Worm (Caenorhabditis elegans) whole organism, late embryonic: ENCODE results near the gene R166.2.

ENCODE experiments used
- K02D7.2 ChIP-seq: sonication (generic microtip); optimal IDR thresholded peaks from 2 replicates; lab custom pipeline; 2017; ENCODE audit warnings: mild to moderate bottlenecking, missing genetic modification characterization, missing compliant biosample characterization
- K09A11.1 ChIP-seq: sonication (generic microtip); optimal IDR thresholded peaks from 2 replicates; lab custom pipeline; 2017; ENCODE audit warnings: antibody characterized with exemption, mild to moderate bottlenecking, missing genetic modification characterization, missing compliant biosample characterization; ENCODE audit not compliant: insufficient read depth
- T23F11.4 ChIP-seq: fragments of 200-800 bp; sonication (Bioruptor generic); optimal IDR thresholded peaks from 2 replicates; lab custom pipeline; 2018; ENCODE audit warnings: mild to moderate bottlenecking, missing genetic modification characterization, missing compliant biosample characterization
- ahr-1 ChIP-seq: sonication (generic microtip); optimal IDR thresholded peaks from 2 replicates; lab custom pipeline; 2016; ENCODE audit warnings: missing genetic modification characterization, missing compliant biosample characterization
- ama-1 ChIP-seq: fragments of 150-350 bp; optimal IDR thresholded peaks from 2 replicates; lab custom pipeline; 2014
- ceh-14 ChIP-seq: sonication (generic microtip); optimal IDR thresholded peaks from 2 replicates; lab custom pipeline; 2016; ENCODE audit warnings: missing genotype, missing genetic modification characterization, missing compliant biosample characterization
- ceh-2 ChIP-seq: sonication (generic microtip); optimal IDR thresholded peaks from 2 replicates; lab custom pipeline; 2016; ENCODE audit warnings: missing genotype, missing genetic modification characterization, missing compliant biosample characterization
- ceh-22 ChIP-seq: sonication (generic microtip); optimal IDR thresholded peaks from 2 replicates; lab custom pipeline; 2017; ENCODE audit warnings: missing biosample characterization, missing genetic modification characterization
- ceh-30 ChIP-seq: fragments of 150-350 bp; optimal IDR thresholded peaks from 2 replicates; lab custom pipeline; 2014; ENCODE audit warnings: missing biosample characterization, missing genetic modification characterization
- ceh-34 ChIP-seq: sonication (generic microtip); optimal IDR thresholded peaks from 2 replicates; lab custom pipeline; 2016; ENCODE audit warnings: mild to moderate bottlenecking, missing genetic modification characterization, missing compliant biosample characterization
- ceh-9 ChIP-seq: sonication (generic microtip); optimal IDR thresholded peaks from 2 replicates; lab custom pipeline; 2016; ENCODE audit warnings: mild to moderate bottlenecking, missing genetic modification characterization, inconsistent platforms, missing compliant biosample characterization
- che-1 ChIP-seq: sonication (generic microtip); optimal IDR thresholded peaks from 2 replicates; lab custom pipeline; 2016; ENCODE audit warnings: mild to moderate bottlenecking, missing genetic modification characterization, missing compliant biosample characterization
- dmd-4 ChIP-seq: sonication (generic microtip); optimal IDR thresholded peaks from 2 replicates; lab custom pipeline; 2016; ENCODE audit warnings: borderline replicate concordance, missing genetic modification characterization, missing compliant biosample characterization
- dve-1 ChIP-seq: sonication (generic microtip); optimal IDR thresholded peaks from 2 replicates; lab custom pipeline; 2017; ENCODE audit warnings: antibody characterized with exemption, mild to moderate bottlenecking, missing genetic modification characterization, missing compliant biosample characterization
- eyg-1 ChIP-seq: sonication (generic microtip); optimal IDR thresholded peaks from 2 replicates; lab custom pipeline; 2016; ENCODE audit warnings: missing genotype, missing genetic modification characterization, missing compliant biosample characterization
- fkh-6 ChIP-seq: sonication (generic microtip); optimal IDR thresholded peaks from 2 replicates; lab custom pipeline; 2016; ENCODE audit warnings: missing genetic modification characterization, missing compliant biosample characterization
- hlh-6 ChIP-seq: sonication (generic microtip); optimal IDR thresholded peaks from 2 replicates; lab custom pipeline; 2016; ENCODE audit warnings: missing genotype, missing genetic modification characterization, missing compliant biosample characterization
- hlh-8 ChIP-seq: sonication (generic microtip); optimal IDR thresholded peaks from 2 replicates; lab custom pipeline; 2016; ENCODE audit warnings: missing genotype, missing genetic modification characterization, missing compliant biosample characterization
- lim-6 ChIP-seq: sonication (generic microtip); optimal IDR thresholded peaks from 2 replicates; lab custom pipeline; 2016; ENCODE audit warnings: missing genetic modification characterization, missing compliant biosample characterization
- mec-3 ChIP-seq: sonication (generic microtip); optimal IDR thresholded peaks from 2 replicates; lab custom pipeline; 2016; ENCODE audit warnings: borderline replicate concordance, missing genetic modification characterization, missing compliant biosample characterization
- pha-2 ChIP-seq: sonication (generic microtip); optimal IDR thresholded peaks from 2 replicates; lab custom pipeline; 2017; ENCODE audit warnings: mild to moderate bottlenecking, missing genetic modification characterization, missing compliant biosample characterization
- pha-4 ChIP-seq: fragments of 150-350 bp; optimal IDR thresholded peaks from 2 replicates; lab custom pipeline; 2018; ENCODE audit warnings: missing biosample characterization, missing genetic modification reagents, missing genetic modification characterization
- pros-1 ChIP-seq: fragments of 150-350 bp; optimal IDR thresholded peaks from 2 replicates; lab custom pipeline; 2014; ENCODE audit warnings: missing biosample characterization, missing genetic modification reagents, missing genetic modification characterization
- ref-2 ChIP-seq: sonication (generic microtip); optimal IDR thresholded peaks from 2 replicates; lab custom pipeline; 2016; ENCODE audit warnings: missing genetic modification characterization, missing compliant biosample characterization
- rnt-1 ChIP-seq: sonication (generic microtip); optimal IDR thresholded peaks from 2 replicates; lab custom pipeline; 2016; ENCODE audit warnings: missing genetic modification characterization, missing compliant biosample characterization
- sox-4 ChIP-seq: sonication (generic microtip); optimal IDR thresholded peaks from 2 replicates; lab custom pipeline; 2017; ENCODE audit warnings: mild to moderate bottlenecking, missing genetic modification characterization, inconsistent platforms, missing compliant biosample characterization

The R166.2 gene

DNA sequence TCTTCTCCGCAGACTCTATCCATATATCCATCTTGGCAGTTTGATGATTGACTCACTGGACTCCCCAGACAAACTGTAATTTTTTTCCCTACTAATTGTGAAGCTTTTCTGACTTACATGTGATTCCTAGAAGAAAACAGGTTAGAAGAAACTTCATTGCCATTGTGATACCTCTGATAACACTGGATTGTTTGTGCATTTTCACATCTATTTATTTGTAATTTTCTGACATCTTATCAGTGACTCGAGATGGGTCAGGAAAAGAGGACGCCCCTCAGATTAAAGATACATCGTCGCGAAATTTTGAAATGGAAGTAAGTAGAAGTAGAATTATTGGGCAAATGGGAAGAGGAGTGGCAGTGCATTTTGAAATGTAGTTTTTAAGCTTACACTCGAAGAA is 47.1 kb downstream of the R166.2 start, which contains the start of gene clec-61:
Gene clec-61 (minus strand): TSS at position 209 of the 400 bp plus-strand sequence.
- no peak for TF ChIP-seq ceh-34
- no peak for TF ChIP-seq ahr-1 (tag; lab: Kevin White, UChicago)
- no peak for TF ChIP-seq hlh-6 (tag; lab: Kevin White, UChicago)
- TF ChIP-seq hlh-8 (tag; lab: Kevin White, UChicago): no peak
- TF ChIP-seq eyg-1 (tag; lab: Kevin White, UChicago): no peak
- TF ChIP-seq pha-4 (tag; lab: Kevin White, UChicago): no peak
- no peak for TF ChIP-seq dmd-4

DNA sequence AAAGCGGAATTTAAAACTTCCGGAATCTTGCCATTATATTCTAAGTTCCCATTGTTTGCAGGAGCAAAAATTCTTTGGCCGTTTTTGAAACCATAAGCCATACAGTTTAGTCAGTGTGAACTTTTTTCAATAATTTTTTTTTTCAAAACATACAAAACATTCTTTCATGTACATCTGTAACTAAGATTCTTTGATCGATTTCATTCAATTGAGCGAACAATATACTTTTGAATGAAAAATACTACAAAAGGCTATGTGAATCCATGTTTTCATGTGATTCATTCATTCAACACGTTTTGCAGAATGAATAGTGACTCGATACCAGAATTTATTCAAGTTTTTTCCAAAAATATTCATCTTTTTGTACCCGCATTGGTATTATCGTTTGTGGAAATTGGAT is 50.7 kb downstream of the R166.2 start, which contains the start of gene ZK666.15:
Gene ZK666.15 (plus strand): TSS at position 301 of the 400 bp plus-strand sequence.
- TF ChIP-seq rnt-1 (tag; lab: Kevin White, UChicago) (no peak), pha-2 (tag; lab: Kevin White, UChicago) (no peak), hlh-6 (tag; lab: Kevin White, UChicago) (no peak), dve-1 (tag; lab: Kevin White, UChicago) (no peak), pha-4 (tag; lab: Kevin White, UChicago) (no peak), ahr-1 (tag; lab: Kevin White, UChicago) (no peak), ceh-14 (tag; lab: Kevin White, UChicago) (no peak)

DNA sequence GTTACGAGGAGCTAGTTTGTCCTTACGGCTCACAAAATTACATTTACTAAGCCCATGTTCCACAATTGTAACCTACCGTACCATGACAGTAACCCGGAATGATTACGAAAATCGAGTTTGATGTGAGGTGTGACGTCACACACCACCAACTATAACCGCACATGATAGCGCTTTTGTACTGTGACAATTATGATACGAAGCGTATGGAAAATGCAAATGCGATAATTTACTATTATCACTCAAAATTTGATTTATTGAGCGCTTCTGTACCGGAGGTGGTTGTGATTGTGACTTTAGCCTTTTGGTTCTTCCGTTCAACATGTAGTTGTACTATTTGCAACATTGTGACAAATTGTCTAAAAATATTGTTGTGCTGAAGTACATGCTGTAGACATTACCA is 51.8 kb downstream of the R166.2 start:
- TF ChIP-seq T23F11.4 (GFP tag; lab: Kevin White, UChicago) (no peak), pros-1 (tag; lab: Kevin White, UChicago) (no peak), mec-3 (tag; lab: Kevin White, UChicago) (no peak), ceh-22 (tag; lab: Kevin White, UChicago) (no peak), lim-6 (tag; lab: Kevin White, UChicago) (no peak), dmd-4 (no peak), ceh-9 (tag; lab: Kevin White, UChicago) (no peak), ama-1 (lab: Kevin White, UChicago) (no peak), che-1 (no peak), fkh-6 (tag; lab: Kevin White, UChicago) (no peak), rnt-1 (tag; lab: Kevin White, UChicago) (no peak), ceh-34 (no peak), K02D7.2 (tag; lab: Kevin White, UChicago) (no peak), ceh-30 (no peak), K09A11.1 (tag; lab: Kevin White, UChicago) (no peak), sox-4 (no peak), ceh-2 (tag; lab: Kevin White, UChicago) (no peak), ref-2 (tag; lab: Kevin White, UChicago) (no peak)
